Worm (Caenorhabditis elegans) whole organism, young adult: ENCODE measurements around the gene Y38E10A.33.

Experiments
- B0261.1 ChIP-seq: sonication (generic microtip); optimal IDR thresholded peaks from 2 replicates; lab custom pipeline; 2016; ENCODE audit warnings: mild to moderate bottlenecking, missing genetic modification characterization, moderate library complexity, missing compliant biosample characterization
- C17E4.6 ChIP-seq: fragments of 200-800 bp; sonication (Bioruptor generic); IDR thresholded peaks from 2 replicates; pipeline ENCODE4 v1.3.6; 2022; ENCODE audit warnings: missing genetic modification reagents, missing genetic modification characterization, missing compliant biosample characterization
- F10E7.11 ChIP-seq: sonication (generic microtip); optimal IDR thresholded peaks from 2 replicates; lab custom pipeline; 2017; ENCODE audit warnings: mild to moderate bottlenecking, missing genetic modification characterization, moderate library complexity, missing compliant biosample characterization
- F39B2.1 ChIP-seq: fragments of 200-800 bp; sonication (Bioruptor generic); IDR thresholded peaks from 2 replicates; pipeline ENCODE4 v1.3.6; 2022; ENCODE audit warnings: missing genetic modification reagents, missing genetic modification characterization, missing compliant biosample characterization
- F55B11.4 ChIP-seq: sonication (generic microtip); optimal IDR thresholded peaks from 2 replicates; lab custom pipeline; 2016; ENCODE audit warnings: missing compliant biosample characterization, missing genetic modification characterization, borderline replicate concordance; ENCODE audit not compliant: insufficient read depth
- K11D2.4 ChIP-seq: fragments of 200-800 bp; sonication (Bioruptor generic); IDR thresholded peaks from 2 replicates; pipeline ENCODE4 v1.3.6; 2022; ENCODE audit warnings: missing genetic modification reagents, missing genetic modification characterization, missing compliant biosample characterization
- T07F8.4 ChIP-seq: sonication (generic microtip); optimal IDR thresholded peaks from 2 replicates; lab custom pipeline; 2016; ENCODE audit warnings: mild to moderate bottlenecking, missing genetic modification characterization, moderate library complexity, missing compliant biosample characterization
- Y53G8AR.9 ChIP-seq: fragments of 200-800 bp; sonication (Bioruptor generic); conservative IDR thresholded peaks from 2 replicates; pipeline ENCODE4 v1.3.6; 2022; ENCODE audit warnings: missing genetic modification reagents, missing genetic modification characterization, missing compliant biosample characterization
- ZK185.1 ChIP-seq: sonication (generic microtip); optimal IDR thresholded peaks from 2 replicates; lab custom pipeline; 2016; ENCODE audit warnings: mild to moderate bottlenecking, missing genetic modification characterization, missing compliant biosample characterization; ENCODE audit not compliant: poor library complexity, severe bottlenecking
- aptf-3 ChIP-seq: fragments of 200-800 bp; sonication (Bioruptor generic); IDR thresholded peaks from 2 replicates; pipeline ENCODE4 v1.3.6; 2022; ENCODE audit warnings: missing genetic modification characterization, missing compliant biosample characterization
- atf-7 ChIP-seq: sonication (generic microtip); optimal IDR thresholded peaks from 2 replicates; lab custom pipeline; 2017; ENCODE audit warnings: mild to moderate bottlenecking, missing genetic modification characterization, missing compliant biosample characterization
- attf-5 ChIP-seq: fragments of 200-800 bp; sonication (Bioruptor generic); optimal IDR thresholded peaks from 2 replicates; lab custom pipeline; 2018; ENCODE audit warnings: mild to moderate bottlenecking, missing genetic modification characterization, missing compliant biosample characterization
- bed-2 ChIP-seq: fragments of 200-800 bp; sonication (Bioruptor generic); IDR thresholded peaks from 2 replicates; pipeline ENCODE4 v1.3.6; 2022; ENCODE audit warnings: missing genetic modification reagents, missing genetic modification characterization, missing compliant biosample characterization
- cebp-1 ChIP-seq, 2 experiments: fragments of 200-800 bp in 1 of 2; sonication (Bioruptor generic) in 1 of 2; sonication (generic microtip) in 1 of 2; IDR thresholded peaks in 1 of 2; optimal IDR thresholded peaks in 1 of 2; 2 replicates each; pipeline versions ENCODE4 v1.3.6 to Lab custom; 2017 to 2022; ENCODE audit warnings: missing compliant biosample characterization in 2 of 2, missing genetic modification characterization in 2 of 2, mild to moderate bottlenecking in 1 of 2, missing genetic modification reagents in 1 of 2, moderate library complexity in 1 of 2
- cebp-2 ChIP-seq: fragments of 200-800 bp; sonication (Bioruptor generic); IDR thresholded peaks from 2 replicates; pipeline ENCODE4 v1.3.6; 2022; ENCODE audit warnings: missing genetic modification characterization, missing compliant biosample characterization
- ceh-27 ChIP-seq: fragments of 200-800 bp; sonication (Bioruptor generic); optimal IDR thresholded peaks from 2 replicates; lab custom pipeline; 2018; ENCODE audit warnings: mild to moderate bottlenecking, missing genetic modification characterization, moderate library complexity, missing compliant biosample characterization
- ceh-40 ChIP-seq: fragments of 200-800 bp; sonication (Bioruptor generic); IDR thresholded peaks from 2 replicates; pipeline ENCODE4 v1.3.6; 2022; ENCODE audit warnings: missing genetic modification characterization, missing compliant biosample characterization
- ceh-79 ChIP-seq: sonication (generic microtip); optimal IDR thresholded peaks from 2 replicates; lab custom pipeline; 2017; ENCODE audit warnings: mild to moderate bottlenecking, missing genetic modification characterization, missing compliant biosample characterization
- egrh-3 ChIP-seq: fragments of 200-800 bp; sonication (Bioruptor generic); IDR thresholded peaks from 2 replicates; pipeline ENCODE4 v1.3.6; 2022; ENCODE audit warnings: missing genetic modification reagents, missing genetic modification characterization, missing compliant biosample characterization
- ekl-4 ChIP-seq: fragments of 200-800 bp; sonication (Bioruptor generic); IDR thresholded peaks from 2 replicates; pipeline ENCODE4 v1.3.6; 2022; ENCODE audit warnings: missing genetic modification reagents, missing genetic modification characterization, missing compliant biosample characterization
- let-607 ChIP-seq, 2 experiments: fragments of 200-800 bp in 1 of 2; sonication (Bioruptor generic) in 1 of 2; sonication (generic microtip) in 1 of 2; optimal IDR thresholded peaks; 2 replicates each; lab custom pipeline; 2016 to 2018; ENCODE audit warnings: mild to moderate bottlenecking in 2 of 2, missing compliant biosample characterization in 2 of 2, missing genetic modification characterization in 2 of 2, moderate library complexity in 2 of 2, missing genotype in 1 of 2
- lin-26 ChIP-seq: fragments of 200-800 bp; sonication (Bioruptor generic); IDR thresholded peaks from 2 replicates; pipeline ENCODE4 v1.3.6; 2022; ENCODE audit warnings: missing genetic modification reagents, missing genetic modification characterization, missing compliant biosample characterization
- lin-35 ChIP-seq, 3 experiments: fragments of 150-350 bp in 2 of 3; sonication (generic microtip) in 1 of 3; optimal IDR thresholded peaks; 2 replicates each; lab custom pipeline; 2014 to 2018; ENCODE audit warnings: missing biosample characterization in 3 of 3, missing genetic modification characterization in 3 of 3, missing genetic modification reagents in 3 of 3
- lin-40 ChIP-seq: sonication (generic microtip); optimal IDR thresholded peaks from 2 replicates; lab custom pipeline; 2016; ENCODE audit warnings: missing genetic modification characterization, mild to moderate bottlenecking, missing compliant biosample characterization, missing genotype, missing genetic modification reagents
- lsy-27 ChIP-seq: sonication (generic microtip); optimal IDR thresholded peaks from 2 replicates; lab custom pipeline; 2017; ENCODE audit warnings: missing genetic modification characterization, mild to moderate bottlenecking, missing compliant biosample characterization, antibody characterized with exemption, missing genotype, borderline replicate concordance; ENCODE audit not compliant: insufficient read depth
- madf-8 ChIP-seq: fragments of 200-800 bp; sonication (Bioruptor generic); conservative IDR thresholded peaks from 2 replicates; pipeline ENCODE4 v1.3.6; 2022; ENCODE audit warnings: missing genetic modification reagents, missing genetic modification characterization, missing compliant biosample characterization
- mcd-1 ChIP-seq: fragments of 200-800 bp; sonication (Bioruptor generic); IDR thresholded peaks from 2 replicates; pipeline ENCODE4 v1.3.6; 2022; ENCODE audit warnings: missing genetic modification reagents, missing genetic modification characterization, missing compliant biosample characterization
- mel-28 ChIP-seq: sonication (generic microtip); optimal IDR thresholded peaks from 2 replicates; lab custom pipeline; 2016; ENCODE audit warnings: borderline replicate concordance, mild to moderate bottlenecking, missing genetic modification characterization, missing compliant biosample characterization
- mes-4 ChIP-seq: sonication (generic microtip); optimal IDR thresholded peaks from 2 replicates; lab custom pipeline; 2016; ENCODE audit warnings: missing genotype, missing genetic modification characterization, missing compliant biosample characterization
- mxl-1 ChIP-seq: sonication (generic microtip); optimal IDR thresholded peaks from 2 replicates; lab custom pipeline; 2016; ENCODE audit warnings: missing genetic modification characterization, missing compliant biosample characterization
- nfya-2 ChIP-seq: fragments of 200-800 bp; sonication (Bioruptor generic); IDR thresholded peaks from 2 replicates; pipeline ENCODE4 v1.3.6; 2022; ENCODE audit warnings: missing genetic modification reagents, missing genetic modification characterization, missing compliant biosample characterization
- nfyb-1 ChIP-seq: fragments of 200-800 bp; sonication (Bioruptor generic); IDR thresholded peaks from 2 replicates; pipeline ENCODE4 v1.3.6; 2022; ENCODE audit warnings: missing genetic modification reagents, missing genetic modification characterization, missing compliant biosample characterization
- nhr-27 ChIP-seq: fragments of 200-800 bp; sonication (Bioruptor generic); optimal IDR thresholded peaks from 2 replicates; lab custom pipeline; 2018; ENCODE audit warnings: mild to moderate bottlenecking, missing genetic modification characterization, moderate library complexity, missing compliant biosample characterization
- pbrm-1 ChIP-seq: fragments of 200-800 bp; sonication (Bioruptor generic); IDR thresholded peaks from 2 replicates; pipeline ENCODE4 v1.3.6; 2022; ENCODE audit warnings: missing genetic modification reagents, missing genetic modification characterization, missing compliant biosample characterization
- rpc-1 ChIP-seq, 2 experiments: fragments of 150-350 bp in 1 of 2; sonication (generic microtip) in 1 of 2; optimal IDR thresholded peaks; 2 replicates each; lab custom pipeline; 2014 to 2018; ENCODE audit warnings: missing biosample characterization in 1 of 2, missing genetic modification characterization in 1 of 2, missing genetic modification reagents in 1 of 2, missing genotype in 1 of 2
- snpc-1.1 ChIP-seq: sonication (generic microtip); optimal IDR thresholded peaks from 2 replicates; lab custom pipeline; 2017; ENCODE audit warnings: missing genetic modification characterization, mild to moderate bottlenecking, missing compliant biosample characterization, antibody characterized with exemption, moderate library complexity, missing genotype, missing genetic modification reagents; ENCODE audit not compliant: insufficient read depth
- snpc-1.3 ChIP-seq: sonication (generic microtip); optimal IDR thresholded peaks from 2 replicates; lab custom pipeline; 2017; ENCODE audit warnings: missing genetic modification characterization, mild to moderate bottlenecking, missing compliant biosample characterization, antibody characterized with exemption, moderate library complexity, missing genotype, missing genetic modification reagents; ENCODE audit not compliant: insufficient read depth
- snpc-3.4 ChIP-seq: sonication (generic microtip); optimal IDR thresholded peaks from 2 replicates; lab custom pipeline; 2017; ENCODE audit warnings: missing genetic modification characterization, mild to moderate bottlenecking, missing compliant biosample characterization, antibody characterized with exemption, moderate library complexity, missing genotype, missing genetic modification reagents
- somi-1 ChIP-seq: fragments of 200-800 bp; sonication (Bioruptor generic); optimal IDR thresholded peaks from 2 replicates; lab custom pipeline; 2018; ENCODE audit warnings: mild to moderate bottlenecking, missing genetic modification characterization, missing compliant biosample characterization
- tbx-9 ChIP-seq: sonication (generic microtip); optimal IDR thresholded peaks from 2 replicates; lab custom pipeline; 2016; ENCODE audit warnings: borderline replicate concordance, missing genetic modification characterization, inconsistent platforms, missing compliant biosample characterization
- unc-130 ChIP-seq: sonication (generic microtip); optimal IDR thresholded peaks from 2 replicates; lab custom pipeline; 2016; ENCODE audit warnings: missing genetic modification reagents, missing genetic modification characterization, missing compliant biosample characterization
- xnd-1 ChIP-seq: sonication (generic microtip); optimal IDR thresholded peaks from 2 replicates; lab custom pipeline; 2016; ENCODE audit warnings: missing genotype, missing genetic modification reagents, missing genetic modification characterization, missing compliant biosample characterization
- zfh-2 ChIP-seq: fragments of 200-800 bp; sonication (Bioruptor generic); conservative IDR thresholded peaks from 2 replicates; pipeline ENCODE4 v1.3.6; 2022; ENCODE audit warnings: missing genetic modification reagents, missing genetic modification characterization, missing compliant biosample characterization
- ztf-22 ChIP-seq: fragments of 200-800 bp; sonication (Bioruptor generic); optimal IDR thresholded peaks from 2 replicates; lab custom pipeline; 2018; ENCODE audit warnings: mild to moderate bottlenecking, missing genetic modification characterization, moderate library complexity, missing compliant biosample characterization
- ztf-26 ChIP-seq: sonication (generic microtip); optimal IDR thresholded peaks from 2 replicates; lab custom pipeline; 2017; ENCODE audit warnings: missing genetic modification characterization, missing compliant biosample characterization
- ztf-6 ChIP-seq: fragments of 200-800 bp; sonication (Bioruptor generic); IDR thresholded peaks from 2 replicates; pipeline ENCODE4 v1.3.6; 2022; ENCODE audit warnings: missing genetic modification reagents, missing genetic modification characterization, missing compliant biosample characterization

The Y38E10A.33 gene

ce11 chrII:12726704-12727103 is 47.3 kb upstream of the Y38E10A.33 start (continued):
- no peak for TF ChIP-seq madf-8 (GFP tag; lab: Robert Waterston, UW)
- no peak for TF ChIP-seq somi-1 (GFP tag; lab: Kevin White, UChicago)
- TF ChIP-seq C17E4.6 (GFP tag; lab: Robert Waterston, UW): no peak
- TF ChIP-seq atf-7 (tag; lab: Kevin White, UChicago): peak; percentile 64
- 0 out of 2 replicates have a peak, but pooled peaks have one; percentile 67 for TF ChIP-seq nfya-2 (GFP tag; lab: Robert Waterston, UW)
- TF ChIP-seq let-607 (tag; optimal IDR thresholded peaks at IDR 0.05; lab: Kevin White, UChicago): no peak
- no peak for TF ChIP-seq lsy-27 (tag; lab: Kevin White, UChicago)
- TF ChIP-seq cebp-2: no peak
- no peak for TF ChIP-seq ZK185.1 (tag; lab: Kevin White, UChicago)
- TF ChIP-seq lin-40 (tag; lab: Kevin White, UChicago): no peak
- TF ChIP-seq lin-26 (GFP tag; lab: Robert Waterston, UW): peak; percentile 55; the same call in 1 of the 2 replicates
- TF ChIP-seq lin-35 (GFP tag; optimal IDR thresholded peaks at IDR 0.05; lab: Kevin White, UChicago): no peak
- TF ChIP-seq snpc-1.3 (tag; lab: Kevin White, UChicago): no peak
- TF ChIP-seq F10E7.11: no peak
- TF ChIP-seq aptf-3 (GFP tag; lab: Robert Waterston, UW): no peak
- no peak for TF ChIP-seq egrh-3 (GFP tag; lab: Robert Waterston, UW)
- no peak for TF ChIP-seq mxl-1 (tag; lab: Kevin White, UChicago)
- no peak for TF ChIP-seq ztf-6 (GFP tag; lab: Robert Waterston, UW)
- TF ChIP-seq zfh-2: no peak
- TF ChIP-seq T07F8.4 (tag; lab: Kevin White, UChicago): no peak
- TF ChIP-seq F39B2.1 (GFP tag; lab: Robert Waterston, UW): 0 out of 2 replicates have a peak, but pooled peaks have one; percentile 6
- TF ChIP-seq rpc-1 (optimal IDR thresholded peaks at IDR 0.05; lab: Kevin White, UChicago): no peak
- TF ChIP-seq rpc-1 (tag; optimal IDR thresholded peaks at IDR 0.05; lab: Kevin White, UChicago): no peak
- peak; percentile 3 for TF ChIP-seq snpc-1.1 (tag; lab: Kevin White, UChicago)
- TF ChIP-seq Y53G8AR.9 (GFP tag; lab: Robert Waterston, UW): peak; percentile 85; the same call in 1 of the 2 replicates
- no peak for TF ChIP-seq ceh-40 (GFP tag; lab: Robert Waterston, UW)
- TF ChIP-seq pbrm-1 (GFP tag; lab: Robert Waterston, UW): 0 out of 2 replicates have a peak, but pooled peaks have one; percentile 49
- TF ChIP-seq K11D2.4 (GFP tag; lab: Robert Waterston, UW): no peak
- peak; percentile 13 for TF ChIP-seq snpc-3.4 (tag; lab: Kevin White, UChicago)
- no peak for TF ChIP-seq B0261.1 (tag; lab: Kevin White, UChicago)
- no peak for TF ChIP-seq nhr-27
- no peak for TF ChIP-seq mel-28 (tag; lab: Kevin White, UChicago)
- TF ChIP-seq unc-130 (GFP tag; lab: Kevin White, UChicago): peak; percentile 63
- no peak for TF ChIP-seq ceh-27
- no peak for TF ChIP-seq attf-5 (GFP tag; lab: Kevin White, UChicago)
- TF ChIP-seq ztf-26 (tag; lab: Kevin White, UChicago): no peak
- peak; percentile 4 for TF ChIP-seq xnd-1 (tag; lab: Kevin White, UChicago)
- peak; percentile 17 for TF ChIP-seq ceh-79 (tag; lab: Kevin White, UChicago)
- peak; percentile 63 for TF ChIP-seq ekl-4 (GFP tag; lab: Robert Waterston, UW)
- TF ChIP-seq ztf-22: no peak
- no peak for TF ChIP-seq bed-2 (GFP tag; lab: Robert Waterston, UW)
- TF ChIP-seq tbx-9 (tag; lab: Kevin White, UChicago): no peak
- TF ChIP-seq F55B11.4 (tag; lab: Kevin White, UChicago): no peak
- TF ChIP-seq nfyb-1 (GFP tag; lab: Robert Waterston, UW): no peak
- no peak for TF ChIP-seq mes-4 (tag; lab: Kevin White, UChicago)
- no peak for TF ChIP-seq mcd-1 (GFP tag; lab: Robert Waterston, UW)
- TF ChIP-seq cebp-1 (GFP tag; IDR thresholded peaks at IDR 0.05; lab: Robert Waterston, UW): no peak
- peak; percentile 45 for TF ChIP-seq cebp-1 (tag; optimal IDR thresholded peaks at IDR 0.05; lab: Kevin White, UChicago)
